Fruit fly (Drosophila melanogaster): ENCODE results near the gene tomboy20.
A peak's percentile ranks its signal among the peaks of the same experiment; 100 is the strongest.

The tomboy20 gene

dm6 chr3R:10708169-10708568, 27.6 kb downstream of the tomboy20 start, which contains the start of gene CG31278 (continued):
- TF ChIP-seq sug (tag; optimal IDR thresholded peaks at IDR 0.05) (no peak), ci (GFP tag; IDR thresholded peaks at IDR 0.05) (no peak), CG10979 (tag; optimal IDR thresholded peaks at IDR 0.05) (no peak), dm (GFP tag; optimal IDR thresholded peaks at IDR 0.05) (no peak), CG11560 (tag; IDR thresholded peaks at IDR 0.05) (no peak), Dip3 (GFP tag; optimal IDR thresholded peaks at IDR 0.05) (no peak), CG16779 (GFP tag; IDR thresholded peaks at IDR 0.05) (no peak), bowl (GFP tag; IDR thresholded peaks at IDR 0.05) (no peak), ase (GFP tag; IDR thresholded peaks at IDR 0.05) (no peak), aop (GFP tag; IDR thresholded peaks at IDR 0.05) (no peak), toy (GFP tag; IDR thresholded peaks at IDR 0.05) (no peak), CG13123 (GFP tag; optimal IDR thresholded peaks at IDR 0.05) (no peak), CG10209 (GFP tag; optimal IDR thresholded peaks at IDR 0.05) (no peak), z (GFP tag; IDR thresholded peaks at IDR 0.05) (no peak), CG14014 (GFP tag; IDR thresholded peaks at IDR 0.05) (no peak), Med (GFP tag) (peak; percentile 73), Deaf1 (tag; optimal IDR thresholded peaks at IDR 0.05) (no peak), schlank (tag; optimal IDR thresholded peaks at IDR 0.05) (no peak), rib (GFP tag; IDR thresholded peaks at IDR 0.05) (no peak), CG31441 (GFP tag; IDR thresholded peaks at IDR 0.05) (no peak), croc (GFP tag; conservative IDR thresholded peaks at IDR 0.05) (no peak), sisA (GFP tag; IDR thresholded peaks at IDR 0.05) (no peak), maf-S (GFP tag; optimal IDR thresholded peaks at IDR 0.05) (no peak), CG16863 (GFP tag; optimal IDR thresholded peaks at IDR 0.05) (no peak), CG14667 (GFP tag; IDR thresholded peaks at IDR 0.05) (no peak), salm (tag; optimal IDR thresholded peaks at IDR 0.05) (no peak), CG7357 (GFP tag; IDR thresholded peaks at IDR 0.05) (no peak), Mes4 (GFP tag; optimal IDR thresholded peaks at IDR 0.05) (no peak), Hr39 (optimal IDR thresholded peaks at IDR 0.05) (no peak), Fer3 (tag; optimal IDR thresholded peaks at IDR 0.05) (no peak), CG4424 (GFP tag; optimal IDR thresholded peaks at IDR 0.05) (no peak), slp2 (GFP tag; optimal IDR thresholded peaks at IDR 0.05) (no peak), CG6854 (GFP tag; optimal IDR thresholded peaks at IDR 0.05) (no peak), pzg (GFP tag; optimal IDR thresholded peaks at IDR 0.05) (peak; percentile 79), danr (GFP tag; IDR thresholded peaks at IDR 0.05) (no peak), CG12219 (GFP tag; optimal IDR thresholded peaks at IDR 0.05) (no peak), HLH3B (GFP tag; IDR thresholded peaks at IDR 0.05) (no peak), Sry-β (GFP tag; optimal IDR thresholded peaks at IDR 0.05) (no peak), PHDP (tag; optimal IDR thresholded peaks at IDR 0.05) (no peak), Stat92E (GFP tag; optimal IDR thresholded peaks at IDR 0.05) (no peak), Trl (optimal IDR thresholded peaks at IDR 0.05) (no peak), Trl (GFP tag; optimal IDR thresholded peaks at IDR 0.05) (no peak), run (tag; optimal IDR thresholded peaks at IDR 0.05) (no peak), CG8359 (GFP tag; optimal IDR thresholded peaks at IDR 0.05; ENCODE audit: borderline replicate concordance) (no peak), trh (GFP tag; optimal IDR thresholded peaks at IDR 0.05) (no peak), CG8478 (optimal IDR thresholded peaks at IDR 0.05) (no peak), kay (GFP tag; optimal IDR thresholded peaks at IDR 0.05) (no peak), CG4360 (GFP tag; IDR thresholded peaks at IDR 0.05) (no peak), CG6272 (GFP tag; IDR thresholded peaks at IDR 0.05) (no peak), CG15514 (GFP tag; optimal IDR thresholded peaks at IDR 0.05) (no peak), jumu (GFP tag; optimal IDR thresholded peaks at IDR 0.05) (no peak), CG15073 (GFP tag; optimal IDR thresholded peaks at IDR 0.05) (no peak), gce (GFP tag; IDR thresholded peaks at IDR 0.05) (no peak), MBD-R2 (GFP tag; IDR thresholded peaks at IDR 0.05) (peak; percentile 88), sqz (GFP tag; optimal IDR thresholded peaks at IDR 0.05) (no peak)

Measured in whole organism, embryonic.